Worm (Caenorhabditis elegans): ENCODE measurements around the gene K07F5.22.
"Not testable (repeated sequence)": the region's sequence is repeated elsewhere in the genome, so short reads cannot be mapped to it uniquely, and the experiment has no call there.

K07F5.22 gene

ce11 chrIV:9884257-9884656 lies 19.4 kb downstream of the K07F5.22 start, which contains the start of the genes prp-18 and mccc-1 (continued):
- no peak for TF ChIP-seq mef-2 (tag; optimal IDR thresholded peaks at IDR 0.05)
- peak in 1 of 2 experiments; percentile 57 for TF ChIP-seq lsy-2 (tag; optimal IDR thresholded peaks at IDR 0.05)
- TF ChIP-seq nhr-77 (tag; optimal IDR thresholded peaks at IDR 0.05), result no peak
- no peak for TF ChIP-seq ets-5 (GFP tag; IDR thresholded peaks at IDR 0.05)
- peak; percentile 33 for TF ChIP-seq nhr-85 (tag)
- peak; percentile 74 for TF ChIP-seq lin-14 (GFP tag; optimal IDR thresholded peaks at IDR 0.05)
- TF ChIP-seq dsc-1 (tag; optimal IDR thresholded peaks at IDR 0.05), result peak; percentile 48
- TF ChIP-seq nhr-28 (tag; optimal IDR thresholded peaks at IDR 0.05), result no peak
- peak; percentile 72 to 76 for TF ChIP-seq lin-35 (GFP tag; optimal IDR thresholded peaks at IDR 0.05)
- no peak for TF ChIP-seq zip-4 (GFP tag; optimal IDR thresholded peaks at IDR 0.05)
- TF ChIP-seq isw-1 (GFP tag; IDR thresholded peaks at IDR 0.05), result peak; percentile 36
- peak; percentile 8 for TF ChIP-seq fkh-10 (GFP tag; optimal IDR thresholded peaks at IDR 0.05)
- peak in 1 of 3 experiments; percentile 62 for TF ChIP-seq ceh-82 (tag; optimal IDR thresholded peaks at IDR 0.05)
- no peak for TF ChIP-seq nhr-237 (tag; optimal IDR thresholded peaks at IDR 0.05)
- TF ChIP-seq rnt-1 (tag; optimal IDR thresholded peaks at IDR 0.05), result peak; percentile 64
- TF ChIP-seq ces-1 (GFP tag; optimal IDR thresholded peaks at IDR 0.05), result no peak
- TF ChIP-seq elt-3 (tag; optimal IDR thresholded peaks at IDR 0.05), result no peak
- peak in 1 of 2 experiments; percentile 16 for TF ChIP-seq mdl-1 (tag; optimal IDR thresholded peaks at IDR 0.05)
- peak; percentile 43 to 69 (median 60) for TF ChIP-seq dpl-1 (GFP tag; optimal IDR thresholded peaks at IDR 0.05)
- TF ChIP-seq ceh-88 (GFP tag; IDR thresholded peaks at IDR 0.05), result no peak
- TF ChIP-seq mab-9 (GFP tag; IDR thresholded peaks at IDR 0.05), result no peak

ce11 chrIV:9889857-9890256 lies 25.0 kb downstream of the K07F5.22 start, which contains the start of gene ttbk-3:
TSS of gene ttbk-3 (minus strand) at chrIV:9889957.
- TF ChIP-seq nhr-47 (tag; optimal IDR thresholded peaks at IDR 0.05) (no peak), efl-1 (optimal IDR thresholded peaks at IDR 0.05) (no peak), efl-1 (GFP tag; optimal IDR thresholded peaks at IDR 0.05 in 1 of 2) (peak in 1 of 2 experiments; percentile 43), tbx-2 (tag; optimal IDR thresholded peaks at IDR 0.05) (no peak), nhr-12 (tag; optimal IDR thresholded peaks at IDR 0.05) (no peak), nhr-20 (tag; optimal IDR thresholded peaks at IDR 0.05) (no peak)

- TF ChIP-seq swsn-7 (tag; optimal IDR thresholded peaks at IDR 0.05) (no peak), egl-27 (tag; optimal IDR thresholded peaks at IDR 0.05) (no peak), ztf-4 (tag; optimal IDR thresholded peaks at IDR 0.05) (no peak), ceh-88 (GFP tag; IDR thresholded peaks at IDR 0.05) (no peak), fkh-4 (tag; optimal IDR thresholded peaks at IDR 0.05; ENCODE audit: borderline replicate concordance) (no peak), rnt-1 (tag; optimal IDR thresholded peaks at IDR 0.05) (no peak)
These were observed 27.1 kb downstream of the K07F5.22 start, which contains the start of gene F32B6.4 for ce11 chrIV:9891938-9892337. TSS of gene F32B6.4 (minus strand) at chrIV:9892038.

ce11 chrIV:9893649-9894048 lies 28.8 kb downstream of the K07F5.22 start, which contains the start of gene sss-1:
TSS of gene sss-1 (minus strand) at chrIV:9893749.
- not testable (repeated sequence) for TF ChIP-seq pax-3 (tag; optimal IDR thresholded peaks at IDR 0.05); mab-9 (GFP tag; IDR thresholded peaks at IDR 0.05); ceh-88 (GFP tag; IDR thresholded peaks at IDR 0.05)

- not testable (repeated sequence) for TF ChIP-seq ceh-63 (GFP tag; optimal IDR thresholded peaks at IDR 0.05); efl-3 (GFP tag; optimal IDR thresholded peaks at IDR 0.05); unc-130 (tag; optimal IDR thresholded peaks at IDR 0.05)
These were observed 29.5 kb downstream of the K07F5.22 start, which contains the start of gene msp-77 for ce11 chrIV:9894331-9894730. TSS of gene msp-77 (plus strand) at chrIV:9894631.
